Worm (Caenorhabditis elegans): ENCODE results near the gene col-127.
"Not testable (repeated sequence)": the region's sequence is repeated elsewhere in the genome, so short reads cannot be mapped to it uniquely, and the experiment has no call there.

col-127 gene

DNA sequence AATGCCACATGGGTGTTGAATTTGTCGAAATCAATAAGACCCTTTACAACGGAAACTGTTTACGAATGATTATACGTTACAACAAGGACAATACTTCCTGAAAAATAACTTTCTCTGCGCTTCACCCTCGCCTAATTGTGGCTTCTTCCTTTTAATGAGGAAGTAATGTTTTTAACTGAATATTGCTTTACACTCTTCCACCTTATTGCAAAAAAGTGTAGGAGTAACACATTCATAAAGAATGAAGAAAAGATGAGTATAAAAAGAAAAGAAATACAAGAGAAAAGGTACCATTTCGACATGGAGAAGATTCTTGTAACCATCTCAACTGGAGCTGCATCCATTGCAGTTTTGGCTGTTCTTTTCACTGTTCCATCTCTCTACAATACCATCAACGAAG, 2.9 kb downstream of the col-127 start, which contains the start of gene col-126:
TSS of gene col-126 (plus strand) at position 301 of the 400 bp plus-strand sequence.
- not testable (repeated sequence) for TF ChIP-seq hmg-1.2 (GFP tag; IDR thresholded peaks at IDR 0.05); F57C9.4 (tag; optimal IDR thresholded peaks at IDR 0.05); madf-6 (GFP tag; IDR thresholded peaks at IDR 0.05)

DNA sequence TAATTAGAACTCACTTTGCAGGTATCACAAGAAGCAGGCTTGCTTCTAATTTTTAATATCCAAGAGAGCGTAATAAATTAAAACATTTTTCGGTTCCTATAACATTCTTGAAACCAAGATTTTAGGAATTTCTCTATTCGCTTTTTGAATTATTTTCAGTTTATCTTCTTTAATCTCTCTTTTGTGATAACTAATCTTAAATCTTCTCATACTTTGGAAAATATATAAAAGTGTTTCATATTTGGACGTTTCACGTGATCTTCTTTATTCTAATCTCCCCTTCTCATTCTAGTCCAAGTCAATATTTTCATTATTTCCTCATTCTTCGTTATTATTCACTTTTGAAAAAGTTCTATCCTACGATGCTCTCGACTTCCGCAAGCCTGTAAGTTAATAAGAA, 4.5 kb downstream of the col-127 start, which contains the start of gene F54D1.1:
TSS of gene F54D1.1 (plus strand) at position 301 of the 400 bp plus-strand sequence.
- no peak for TF ChIP-seq lsy-27 (tag; optimal IDR thresholded peaks at IDR 0.05; ENCODE audit: borderline replicate concordance, insufficient read depth)
- no peak for TF ChIP-seq him-1 (tag; optimal IDR thresholded peaks at IDR 0.05)
- no peak for TF ChIP-seq nhr-120 (GFP tag; IDR thresholded peaks at IDR 0.05)
- no peak for TF ChIP-seq xnd-1 (tag; optimal IDR thresholded peaks at IDR 0.05)
- no peak for TF ChIP-seq T07F8.4 (tag; optimal IDR thresholded peaks at IDR 0.05)
- no peak for TF ChIP-seq F39B2.1 (GFP tag; IDR thresholded peaks at IDR 0.05)
- no peak for TF ChIP-seq ceh-79 (tag; optimal IDR thresholded peaks at IDR 0.05)
- no peak for TF ChIP-seq F33H1.4 (GFP tag; IDR thresholded peaks at IDR 0.05)
- TF ChIP-seq madf-6 (GFP tag; IDR thresholded peaks at IDR 0.05), result no peak
- TF ChIP-seq ceh-91 (GFP tag; IDR thresholded peaks at IDR 0.05), result no peak
- TF ChIP-seq bed-1 (GFP tag; IDR thresholded peaks at IDR 0.05), result no peak
- no peak for TF ChIP-seq B0336.3 (GFP tag; IDR thresholded peaks at IDR 0.05)
- no peak for TF ChIP-seq D2030.7 (GFP tag; IDR thresholded peaks at IDR 0.05)
- no peak for TF ChIP-seq B0035.1 (tag; optimal IDR thresholded peaks at IDR 0.05)
- TF ChIP-seq sptf-2 (GFP tag; optimal IDR thresholded peaks at IDR 0.05), result no peak

DNA sequence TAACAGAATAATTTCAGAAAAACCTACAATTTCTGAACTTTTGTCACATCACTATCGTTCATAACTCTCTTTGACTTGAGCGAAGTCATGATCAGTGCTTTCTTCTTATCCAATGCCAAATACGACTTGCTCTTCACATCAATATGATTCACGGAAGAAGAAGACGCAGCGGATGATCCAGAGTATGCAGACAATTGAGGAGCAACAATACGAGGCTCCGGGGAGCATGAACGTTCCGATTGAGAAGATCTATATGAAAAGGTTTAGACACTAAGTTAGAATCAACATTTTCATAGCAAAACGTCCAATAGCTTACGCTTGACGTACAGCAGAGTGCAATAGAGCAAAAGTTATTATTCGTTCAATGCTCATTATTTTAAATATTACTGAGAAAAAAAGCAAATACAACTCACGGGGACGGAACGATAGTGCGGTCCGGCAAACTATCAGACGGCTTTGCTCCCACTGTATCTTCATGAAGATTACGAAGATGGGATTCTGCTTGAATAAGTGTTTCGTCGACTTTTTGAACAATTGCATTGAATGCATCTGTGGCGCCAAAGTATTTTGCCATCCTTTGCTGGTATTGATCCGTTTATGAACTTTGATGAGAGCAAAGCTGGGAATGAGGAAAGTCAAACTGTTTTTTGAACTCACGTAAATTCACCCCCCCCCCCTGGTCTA, 5.3 kb downstream of the col-127 start, which contains the start of gene C05C12.5:
TSS of gene C05C12.5 (minus strand) at position 642 of the 684 bp plus-strand sequence.
- TF ChIP-seq K12H6.12 (tag; optimal IDR thresholded peaks at IDR 0.05) (no peak), Y67H2A.10 (GFP tag; conservative IDR thresholded peaks at IDR 0.05) (no peak), C17E4.6 (GFP tag; IDR thresholded peaks at IDR 0.05) (no peak), snpc-1.1 (tag; optimal IDR thresholded peaks at IDR 0.05; ENCODE audit: insufficient read depth) (no peak), tbp1 (GFP tag; optimal IDR thresholded peaks at IDR 0.05) (no peak), efl-1 (GFP tag; optimal IDR thresholded peaks at IDR 0.05) (no peak), lsy-27 (tag; optimal IDR thresholded peaks at IDR 0.05; ENCODE audit: borderline replicate concordance, insufficient read depth) (no peak), F10E7.11 (tag; optimal IDR thresholded peaks at IDR 0.05) (no peak), F57C9.4 (tag; optimal IDR thresholded peaks at IDR 0.05) (no peak), egl-44 (GFP tag; IDR thresholded peaks at IDR 0.05) (no peak), snpc-4 (GFP tag; optimal IDR thresholded peaks at IDR 0.05) (no peak), snpc-4 (tag; optimal IDR thresholded peaks at IDR 0.05) (no peak), snpc-3.4 (tag; optimal IDR thresholded peaks at IDR 0.05) (no peak), ceh-58 (GFP tag; IDR thresholded peaks at IDR 0.05) (no peak), Y53G8AR.9 (GFP tag; conservative IDR thresholded peaks at IDR 0.05) (no peak), ztf-25 (GFP tag; IDR thresholded peaks at IDR 0.05) (no peak), Y79H2A.3 (GFP tag; conservative IDR thresholded peaks at IDR 0.05) (no peak), zfh-2 (GFP tag; conservative IDR thresholded peaks at IDR 0.05) (no peak), mxl-1 (tag; optimal IDR thresholded peaks at IDR 0.05) (no peak), bed-2 (GFP tag; IDR thresholded peaks at IDR 0.05) (no peak), madf-10 (tag; optimal IDR thresholded peaks at IDR 0.05) (no peak)

All from whole organism, young adult.